Worm (Caenorhabditis elegans) whole organism, L2 larva: ENCODE measurements around the gene csc-1.

Source experiments
- C34F6.9 ChIP-seq: fragments of 150-350 bp; optimal IDR thresholded peaks from 2 replicates; lab custom pipeline; 2014; ENCODE audit warnings: missing biosample characterization, missing genetic modification characterization
- ZK546.5 ChIP-seq: sonication (generic microtip); optimal IDR thresholded peaks from 2 replicates; lab custom pipeline; 2017; ENCODE audit warnings: missing biosample characterization, missing genetic modification characterization
- alr-1 ChIP-seq: fragments of 150-350 bp; optimal IDR thresholded peaks from 2 replicates; lab custom pipeline; 2014; ENCODE audit warnings: missing biosample characterization, missing genetic modification characterization
- aly-2 ChIP-seq: fragments of 150-350 bp; optimal IDR thresholded peaks from 2 replicates; lab custom pipeline; 2014; ENCODE audit warnings: missing biosample characterization, missing genetic modification characterization
- ama-1 ChIP-seq: fragments of 150-350 bp; optimal IDR thresholded peaks from 2 replicates; lab custom pipeline; 2018; ENCODE audit warnings: inconsistent platforms
- blmp-1 ChIP-seq: sonication (generic microtip); optimal IDR thresholded peaks from 2 replicates; lab custom pipeline; 2017; ENCODE audit warnings: missing genetic modification characterization, mild to moderate bottlenecking, missing compliant biosample characterization, antibody characterized with exemption, moderate library complexity; ENCODE audit not compliant: insufficient read depth
- ceh-16 ChIP-seq: fragments of 150-350 bp; optimal IDR thresholded peaks from 2 replicates; lab custom pipeline; 2014; ENCODE audit warnings: missing biosample characterization, missing genetic modification characterization
- ceh-82 ChIP-seq: fragments of 150-350 bp; optimal IDR thresholded peaks from 2 replicates; lab custom pipeline; 2014; ENCODE audit warnings: missing biosample characterization, missing genetic modification characterization
- crh-2 ChIP-seq: sonication (generic microtip); optimal IDR thresholded peaks from 2 replicates; lab custom pipeline; 2017; ENCODE audit warnings: missing biosample characterization, missing genetic modification characterization
- egl-27 ChIP-seq: sonication (generic microtip); optimal IDR thresholded peaks from 3 replicates; lab custom pipeline; 2017; ENCODE audit warnings: missing biosample characterization, missing genetic modification reagents, missing genetic modification characterization
- elt-1 ChIP-seq: fragments of 150-350 bp; optimal IDR thresholded peaks from 2 replicates; lab custom pipeline; 2014; ENCODE audit warnings: missing biosample characterization, missing genetic modification characterization
- fos-1 ChIP-seq: fragments of 150-350 bp; optimal IDR thresholded peaks from 2 replicates; lab custom pipeline; 2014; ENCODE audit warnings: missing biosample characterization, missing genetic modification characterization
- gmeb-1 ChIP-seq: fragments of 150-350 bp; optimal IDR thresholded peaks from 2 replicates; lab custom pipeline; 2014; ENCODE audit warnings: missing biosample characterization, missing genetic modification characterization
- lin-11 ChIP-seq: fragments of 150-350 bp; sonication (generic microtip); optimal IDR thresholded peaks from 2 replicates; lab custom pipeline; 2014; ENCODE audit warnings: missing biosample characterization, missing genetic modification characterization, inconsistent platforms, mixed read lengths
- lin-13 ChIP-seq: fragments of 150-350 bp; optimal IDR thresholded peaks from 2 replicates; lab custom pipeline; 2014; ENCODE audit warnings: missing biosample characterization, missing genetic modification reagents, missing genetic modification characterization
- lin-39 ChIP-seq: fragments of 150-350 bp; optimal IDR thresholded peaks from 2 replicates; lab custom pipeline; 2014; ENCODE audit warnings: missing biosample characterization, missing genetic modification reagents, missing genetic modification characterization
- lsy-2 ChIP-seq, 2 experiments: fragments of 150-350 bp in 1 of 2; sonication (generic microtip) in 1 of 2; optimal IDR thresholded peaks; 2 replicates each; lab custom pipeline; 2014 to 2017; ENCODE audit warnings: missing biosample characterization in 2 of 2, missing genetic modification characterization in 2 of 2
- mbf-1 ChIP-seq: sonication (generic microtip); optimal IDR thresholded peaks from 2 replicates; lab custom pipeline; 2017; ENCODE audit warnings: missing biosample characterization, missing genetic modification characterization
- mdl-1 ChIP-seq, 2 experiments: fragments of 150-350 bp in 1 of 2; sonication (generic microtip) in 1 of 2; optimal IDR thresholded peaks; 2 replicates each; lab custom pipeline; 2017; ENCODE audit warnings: missing biosample characterization in 2 of 2, missing genetic modification characterization in 2 of 2
- nhr-10 ChIP-seq: sonication (generic microtip); optimal IDR thresholded peaks from 2 replicates; lab custom pipeline; 2017; ENCODE audit warnings: missing biosample characterization, missing genetic modification characterization
- nhr-11 ChIP-seq: fragments of 150-350 bp; optimal IDR thresholded peaks from 2 replicates; lab custom pipeline; 2014; ENCODE audit warnings: missing biosample characterization, missing genetic modification characterization
- nhr-12 ChIP-seq: fragments of 150-350 bp; optimal IDR thresholded peaks from 2 replicates; lab custom pipeline; 2014; ENCODE audit warnings: missing biosample characterization, missing genetic modification characterization
- nhr-129 ChIP-seq: fragments of 150-350 bp; optimal IDR thresholded peaks from 2 replicates; lab custom pipeline; 2014; ENCODE audit warnings: missing biosample characterization, missing genetic modification characterization
- nhr-21 ChIP-seq: fragments of 150-350 bp; optimal IDR thresholded peaks from 2 replicates; lab custom pipeline; 2014; ENCODE audit warnings: missing biosample characterization, missing genetic modification characterization
- nhr-23 ChIP-seq: fragments of 150-350 bp; optimal IDR thresholded peaks from 2 replicates; lab custom pipeline; 2014; ENCODE audit warnings: missing biosample characterization, missing genetic modification reagents, missing genetic modification characterization
- nhr-237 ChIP-seq: fragments of 150-350 bp; optimal IDR thresholded peaks from 2 replicates; lab custom pipeline; 2014; ENCODE audit warnings: missing biosample characterization, missing genetic modification characterization
- nhr-25 ChIP-seq: fragments of 150-350 bp; sonication (generic microtip); optimal IDR thresholded peaks from 3 replicates; lab custom pipeline; 2014; ENCODE audit warnings: missing biosample characterization, missing genetic modification characterization
- nhr-6 ChIP-seq: fragments of 150-350 bp; optimal IDR thresholded peaks from 2 replicates; lab custom pipeline; 2014; ENCODE audit warnings: missing biosample characterization, missing genetic modification characterization
- peb-1 ChIP-seq: fragments of 150-350 bp; optimal IDR thresholded peaks from 2 replicates; lab custom pipeline; 2014; ENCODE audit warnings: missing biosample characterization, missing genetic modification characterization
- sem-4 ChIP-seq: fragments of 150-350 bp; optimal IDR thresholded peaks from 2 replicates; lab custom pipeline; 2014; ENCODE audit warnings: missing biosample characterization, missing genetic modification reagents, missing genetic modification characterization
- skn-1 ChIP-seq: sonication (generic microtip); optimal IDR thresholded peaks from 2 replicates; lab custom pipeline; 2017; ENCODE audit warnings: missing biosample characterization, missing genetic modification characterization
- sma-9 ChIP-seq, 2 experiments: fragments of 150-350 bp in 1 of 2; sonication (generic microtip) in 1 of 2; optimal IDR thresholded peaks; 2 replicates each; lab custom pipeline; 2014 to 2016; ENCODE audit warnings: missing genetic modification characterization in 2 of 2, mild to moderate bottlenecking in 1 of 2, missing biosample characterization in 1 of 2, missing compliant biosample characterization in 1 of 2, missing genetic modification reagents in 1 of 2, moderate library complexity in 1 of 2
- snpc-4 ChIP-seq: fragments of 150-350 bp; optimal IDR thresholded peaks from 2 replicates; lab custom pipeline; 2014; ENCODE audit warnings: missing biosample characterization, missing genetic modification characterization
- unc-39 ChIP-seq: fragments of 150-350 bp; optimal IDR thresholded peaks from 2 replicates; lab custom pipeline; 2014; ENCODE audit warnings: missing biosample characterization, missing genetic modification characterization
- unc-55 ChIP-seq: fragments of 150-350 bp; sonication (generic microtip); optimal IDR thresholded peaks from 3 replicates; lab custom pipeline; 2014; ENCODE audit warnings: missing biosample characterization, missing genetic modification reagents, missing genetic modification characterization
- unc-62 ChIP-seq: fragments of 150-350 bp; optimal IDR thresholded peaks from 2 replicates; lab custom pipeline; 2014; ENCODE audit warnings: missing biosample characterization, missing genetic modification reagents, missing genetic modification characterization
- ztf-11 ChIP-seq: sonication (generic microtip); optimal IDR thresholded peaks from 2 replicates; lab custom pipeline; 2017; ENCODE audit warnings: missing biosample characterization, missing genetic modification characterization
- ztf-4 ChIP-seq: fragments of 150-350 bp; optimal IDR thresholded peaks from 2 replicates; lab custom pipeline; 2014; ENCODE audit warnings: missing biosample characterization, missing genetic modification characterization

Gene csc-1

DNA sequence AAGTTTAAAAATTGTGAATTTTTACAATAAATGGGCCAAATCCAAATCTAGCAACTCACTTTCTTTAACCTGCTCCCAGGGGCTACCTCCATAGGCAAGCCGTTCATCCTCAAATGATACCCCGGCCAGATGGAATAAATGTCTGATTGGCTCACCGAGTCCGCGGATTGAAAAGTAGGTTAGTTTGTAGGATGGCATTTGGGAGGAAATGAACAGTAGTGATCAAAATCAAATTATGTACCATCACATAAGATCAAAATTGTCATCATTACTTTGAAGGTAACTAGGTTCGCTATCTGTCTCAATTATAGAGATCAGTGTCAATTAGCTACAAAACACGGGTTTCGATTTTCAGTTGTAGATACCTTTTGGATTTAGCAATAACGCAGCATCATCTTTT lies 33.9 kb downstream of the csc-1 start, which contains the start of the genes gst-17 and gst-18:
Gene gst-17 (minus strand): TSS at position 101 of the 400 bp plus-strand sequence.
Gene gst-18 (minus strand): TSS at position 198 of the 400 bp plus-strand sequence.
- TF ChIP-seq nhr-10 (tag; lab: Kevin White, UChicago) (no peak), lsy-2 (tag; optimal IDR thresholded peaks at IDR 0.05; lab: Kevin White, UChicago) (no peak), ceh-16 (tag; lab: Kevin White, UChicago) (no peak), elt-1 (tag; lab: Kevin White, UChicago) (no peak), crh-2 (tag; lab: Kevin White, UChicago) (no peak), ZK546.5 (tag; lab: Kevin White, UChicago) (no peak), nhr-21 (no peak), peb-1 (tag; lab: Kevin White, UChicago) (no peak), C34F6.9 (no peak), egl-27 (tag; lab: Kevin White, UChicago) (no peak), sem-4 (no peak), mbf-1 (no peak), mdl-1 (tag; optimal IDR thresholded peaks at IDR 0.05; lab: Kevin White, UChicago) (no peak), ztf-4 (tag; lab: Kevin White, UChicago) (no peak), ceh-82 (tag; lab: Kevin White, UChicago) (no peak), skn-1 (tag; lab: Kevin White, UChicago) (no peak), lin-39 (no peak), ztf-11 (tag; lab: Kevin White, UChicago) (no peak), ama-1 (lab: Kevin White, UChicago) (no peak), snpc-4 (tag; lab: Kevin White, UChicago) (no peak)

DNA sequence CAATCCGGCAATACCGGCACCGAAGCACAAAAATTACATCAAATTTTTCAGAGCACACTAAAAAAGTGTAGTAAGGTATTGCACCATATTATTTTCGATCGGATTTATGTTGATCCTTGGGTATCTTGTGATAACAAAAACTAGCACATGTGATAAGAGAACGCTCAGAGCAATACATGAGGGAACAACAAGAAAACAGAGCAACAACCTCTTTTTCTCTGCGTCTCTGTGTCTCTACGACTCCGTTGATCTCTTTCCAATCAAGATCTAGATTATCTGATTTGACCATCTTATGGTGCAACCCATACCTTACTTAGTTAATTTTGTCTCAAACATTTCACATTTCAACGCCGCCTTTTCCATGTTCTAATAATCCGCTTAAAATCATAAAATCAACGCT lies 35.5 kb downstream of the csc-1 start, which contains the start of gene tag-10:
Gene tag-10 (plus strand): TSS at position 347 of the 400 bp plus-strand sequence.
- TF ChIP-seq elt-1 (tag; lab: Kevin White, UChicago) (peak; percentile 93), lsy-2 (tag; optimal IDR thresholded peaks at IDR 0.05; lab: Kevin White, UChicago) (no peak), sma-9 (GFP tag; optimal IDR thresholded peaks at IDR 0.05; lab: Kevin White, UChicago) (peak; percentile 68), sma-9 (tag; optimal IDR thresholded peaks at IDR 0.05; lab: Kevin White, UChicago) (no peak), lin-13 (GFP tag; lab: Kevin White, UChicago) (no peak), nhr-129 (tag; lab: Kevin White, UChicago) (peak; percentile 69), lin-11 (tag; lab: Kevin White, UChicago) (no peak)

DNA sequence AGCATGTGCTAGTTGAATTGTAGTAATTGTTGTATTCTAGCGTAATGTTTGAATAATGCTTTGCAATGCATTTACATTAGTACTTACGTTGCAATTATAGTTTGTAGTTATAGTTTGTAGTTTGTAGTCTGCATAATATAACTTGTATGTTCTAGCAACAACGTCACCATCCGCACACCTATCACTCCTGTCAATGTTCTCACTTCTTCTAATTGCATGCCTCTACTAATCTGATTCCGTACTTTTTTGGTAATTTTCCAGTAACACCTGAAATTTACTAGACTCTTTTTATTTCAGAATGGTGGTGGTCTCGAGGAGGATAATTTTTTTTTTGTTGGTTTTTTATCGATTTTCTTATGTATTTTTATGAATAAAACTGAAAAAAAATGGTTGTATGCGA lies 39.8 kb downstream of the csc-1 start:
- TF ChIP-seq unc-55 (GFP tag; lab: Kevin White, UChicago) (no peak), ama-1 (lab: Kevin White, UChicago) (peak; percentile 77), mdl-1 (tag; optimal IDR thresholded peaks at IDR 0.05; lab: Kevin White, UChicago) (no peak), blmp-1 (tag; lab: Kevin White, UChicago) (peak; percentile 8), nhr-25 (tag; lab: Kevin White, UChicago) (peak; percentile 34), nhr-21 (peak; percentile 23)

DNA sequence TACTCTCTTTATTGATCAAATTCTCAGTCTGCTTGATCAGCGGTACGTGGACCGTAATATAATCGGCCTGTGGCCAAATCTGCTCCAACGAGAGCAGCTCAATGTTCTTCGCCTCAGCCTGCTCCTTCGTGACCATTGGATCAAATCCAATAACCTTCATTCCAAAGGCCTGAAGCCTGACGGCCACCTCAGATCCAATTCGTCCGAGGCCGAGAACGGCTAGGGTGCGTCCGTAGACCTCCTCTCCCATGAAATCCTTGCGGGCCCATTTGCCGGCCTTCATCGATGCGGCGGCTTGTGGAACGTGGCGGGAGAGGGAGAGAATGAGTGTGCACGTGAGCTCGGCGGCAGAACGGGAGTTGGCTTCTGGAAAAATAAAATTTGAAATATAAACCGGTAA lies 40.7 kb downstream of the csc-1 start:
- no peak for TF ChIP-seq nhr-237 (tag; lab: Kevin White, UChicago)
- no peak for TF ChIP-seq ZK546.5 (tag; lab: Kevin White, UChicago)
- TF ChIP-seq ceh-82 (tag; lab: Kevin White, UChicago) = no peak
- peak; percentile 19 for TF ChIP-seq ama-1 (lab: Kevin White, UChicago)

ce11 chrII:13637941-13638489 lies 41.3 kb downstream of the csc-1 start, which contains the start of gene phdh-1:
TSS of gene phdh-1 (minus strand) at chrII:13638480.
- TF ChIP-seq aly-2 (tag; lab: Kevin White, UChicago) (no peak), sma-9 (GFP tag; optimal IDR thresholded peaks at IDR 0.05; lab: Kevin White, UChicago) (peak; percentile 51), sma-9 (tag; optimal IDR thresholded peaks at IDR 0.05; lab: Kevin White, UChicago) (no peak), lin-11 (tag; lab: Kevin White, UChicago) (no peak), unc-62 (GFP tag; lab: Kevin White, UChicago) (no peak)
- TF ChIP-seq, all 48 proteins: peak for 1

DNA sequence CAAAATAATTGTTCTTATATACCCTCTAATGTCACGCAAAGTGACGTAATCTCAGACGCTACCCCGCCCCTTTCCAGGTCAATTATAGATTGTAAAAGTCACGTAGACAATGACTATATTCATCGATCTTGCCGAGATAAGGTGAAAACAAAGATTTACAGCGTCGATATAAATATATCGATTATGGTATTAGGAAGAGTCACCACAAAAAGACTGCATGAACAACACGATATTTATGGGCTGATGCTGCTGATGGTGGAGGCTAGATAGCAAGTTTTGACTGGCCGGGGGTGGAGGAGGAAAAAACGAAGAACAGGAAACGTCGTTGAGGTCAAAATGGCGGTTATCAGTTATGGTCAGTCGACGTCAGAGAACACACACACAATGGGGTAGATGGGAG lies 41.8 kb downstream of the csc-1 start:
- no peak for TF ChIP-seq unc-55 (GFP tag; lab: Kevin White, UChicago)
- peak; percentile 67 for TF ChIP-seq fos-1 (tag; lab: Kevin White, UChicago)
- no peak for TF ChIP-seq mdl-1 (tag; optimal IDR thresholded peaks at IDR 0.05; lab: Kevin White, UChicago)
- peak in 1 of 2 experiments; percentile 39 for TF ChIP-seq lsy-2 (tag; optimal IDR thresholded peaks at IDR 0.05; lab: Kevin White, UChicago)
- peak; percentile 53 for TF ChIP-seq elt-1 (tag; lab: Kevin White, UChicago)
- TF ChIP-seq crh-2 (tag; lab: Kevin White, UChicago) = peak; percentile 63
- no peak for TF ChIP-seq nhr-11
- TF ChIP-seq nhr-6 = no peak
- no peak for TF ChIP-seq alr-1 (tag; lab: Kevin White, UChicago)
- no peak for TF ChIP-seq nhr-23 (tag; lab: Kevin White, UChicago)
- no peak for TF ChIP-seq aly-2 (tag; lab: Kevin White, UChicago)
- peak; percentile 9 for TF ChIP-seq nhr-129 (tag; lab: Kevin White, UChicago)
- TF ChIP-seq nhr-25 (tag; lab: Kevin White, UChicago) = peak; percentile 86
- TF ChIP-seq nhr-12 (tag; lab: Kevin White, UChicago) = no peak
- TF ChIP-seq C34F6.9 = no peak
- TF ChIP-seq blmp-1 (tag; lab: Kevin White, UChicago) = peak; percentile 53
- peak; percentile 77 for TF ChIP-seq sma-9 (GFP tag; optimal IDR thresholded peaks at IDR 0.05; lab: Kevin White, UChicago)
- no peak for TF ChIP-seq sma-9 (tag; optimal IDR thresholded peaks at IDR 0.05; lab: Kevin White, UChicago)
- TF ChIP-seq ceh-82 (tag; lab: Kevin White, UChicago) = no peak
- no peak for TF ChIP-seq mbf-1
- TF ChIP-seq ceh-16 (tag; lab: Kevin White, UChicago) = peak; percentile 71
- TF ChIP-seq ztf-4 (tag; lab: Kevin White, UChicago) = no peak
- TF ChIP-seq gmeb-1 = no peak
- TF ChIP-seq unc-39 (tag; lab: Kevin White, UChicago) = no peak
